Fruit fly (Drosophila melanogaster) whole organism, embryonic: ENCODE data around the gene trus.

Source experiments
- ATbp ChIP-seq: fragments of 200-800 bp; sonication (Bioruptor generic); optimal IDR thresholded peaks from 2 replicates; lab custom pipeline; 2017; ENCODE audit warnings: missing biosample characterization, mild to moderate bottlenecking, missing genetic modification characterization, missing genetic modification reagents
- CG12071 ChIP-seq: fragments of 200-800 bp; sonication (Bioruptor generic); optimal IDR thresholded peaks from 3 replicates; lab custom pipeline; 2018; ENCODE audit warnings: missing biosample characterization, mild to moderate bottlenecking, missing genetic modification characterization
- CG15269 ChIP-seq: fragments of 200-800 bp; sonication (Bioruptor generic); optimal IDR thresholded peaks from 2 replicates; lab custom pipeline; 2018; ENCODE audit warnings: missing biosample characterization, mild to moderate bottlenecking, missing genetic modification characterization, moderate library complexity
- CG15696 ChIP-seq: fragments of 200-800 bp; sonication (Bioruptor generic); optimal IDR thresholded peaks from 2 replicates; lab custom pipeline; 2019; ENCODE audit warnings: missing biosample characterization, mild to moderate bottlenecking, missing genetic modification characterization, moderate library complexity
- CG1603 ChIP-seq: fragments of 200-800 bp; sonication (Bioruptor generic); optimal IDR thresholded peaks from 2 replicates; lab custom pipeline; 2019; ENCODE audit warnings: missing biosample characterization, mild to moderate bottlenecking, missing genetic modification characterization, moderate library complexity
- CG1647 ChIP-seq: fragments of 200-800 bp; sonication (Bioruptor generic); optimal IDR thresholded peaks from 3 replicates; lab custom pipeline; 2016; ENCODE audit warnings: missing biosample characterization, missing genetic modification characterization
- CG16815 ChIP-seq: fragments of 200-800 bp; sonication (Bioruptor generic); optimal IDR thresholded peaks from 3 replicates; lab custom pipeline; 2017; ENCODE audit warnings: missing biosample characterization, mild to moderate bottlenecking, missing genetic modification characterization
- CG17186 ChIP-seq: fragments of 200-800 bp; sonication (Bioruptor generic); optimal IDR thresholded peaks from 3 replicates; lab custom pipeline; 2017; ENCODE audit warnings: missing biosample characterization, missing genetic modification reagents, missing genetic modification characterization
- CG2889 ChIP-seq: fragments of 200-800 bp; sonication (Bioruptor generic); IDR thresholded peaks from 3 replicates; pipeline ENCODE4 v1.3.6; 2022; ENCODE audit warnings: missing biosample characterization, missing genetic modification characterization
- CG30403 ChIP-seq: fragments of 200-800 bp; sonication (Bioruptor generic); optimal IDR thresholded peaks from 3 replicates; lab custom pipeline; 2016; ENCODE audit warnings: missing biosample characterization, missing genetic modification characterization
- CG3065 ChIP-seq: fragments of 200-800 bp; sonication (Bioruptor generic); optimal IDR thresholded peaks from 2 replicates; lab custom pipeline; 2016; ENCODE audit warnings: missing biosample characterization, missing genetic modification characterization
- CG33557 ChIP-seq: fragments of 200-800 bp; sonication (Bioruptor generic); optimal IDR thresholded peaks from 2 replicates; lab custom pipeline; 2019; ENCODE audit warnings: missing biosample characterization, mild to moderate bottlenecking, missing genetic modification characterization, moderate library complexity
- CG3726 ChIP-seq: fragments of 200-800 bp; sonication (Bioruptor generic); IDR thresholded peaks from 3 replicates; pipeline ENCODE4, ENCODE4 v1.3.6; 2022; ENCODE audit warnings: missing biosample characterization, missing genetic modification characterization
- CG42726 ChIP-seq: fragments of 200-800 bp; sonication (Bioruptor generic); IDR thresholded peaks from 2 replicates; pipeline ENCODE4 v1.3.6; 2022; ENCODE audit warnings: missing biosample characterization, missing genetic modification characterization; ENCODE audit not compliant: partially characterized antibody
- CG4730 ChIP-seq: fragments of 200-800 bp; sonication (Bioruptor generic); IDR thresholded peaks from 2 replicates; pipeline ENCODE4 v1.3.6; 2022; ENCODE audit warnings: missing biosample characterization, missing genetic modification characterization
- CG6654 ChIP-seq: fragments of 200-800 bp; sonication (Bioruptor generic); optimal IDR thresholded peaks from 2 replicates; lab custom pipeline; 2017; ENCODE audit warnings: missing biosample characterization, mild to moderate bottlenecking, missing genetic modification characterization
- CG6854 ChIP-seq: fragments of 200-800 bp; sonication (Bioruptor generic); optimal IDR thresholded peaks from 3 replicates; lab custom pipeline; 2017; ENCODE audit warnings: missing biosample characterization, mild to moderate bottlenecking, missing genetic modification characterization
- CG8765 ChIP-seq: fragments of 200-800 bp; sonication (Bioruptor generic); IDR thresholded peaks from 2 replicates; pipeline ENCODE4 v1.3.6; 2022; ENCODE audit warnings: missing biosample characterization, missing genetic modification characterization
- Dp ChIP-seq: fragments of 200-800 bp; sonication (Bioruptor generic); optimal IDR thresholded peaks from 2 replicates; lab custom pipeline; 2018; ENCODE audit warnings: missing biosample characterization, mild to moderate bottlenecking, missing genetic modification characterization, moderate library complexity
- Elba2 ChIP-seq: fragments of 200-800 bp; sonication (Bioruptor generic); optimal IDR thresholded peaks from 3 replicates; lab custom pipeline; 2016; ENCODE audit warnings: missing biosample characterization, missing genetic modification characterization
- HLH3B ChIP-seq: fragments of 200-800 bp; sonication (Bioruptor generic); IDR thresholded peaks from 2 replicates; pipeline ENCODE4 v1.3.6; 2022; ENCODE audit warnings: missing biosample characterization, missing genetic modification characterization
- HmgZ ChIP-seq: fragments of 200-800 bp; sonication (Bioruptor generic); optimal IDR thresholded peaks from 2 replicates; lab custom pipeline; 2018; ENCODE audit warnings: missing biosample characterization, mild to moderate bottlenecking, missing genetic modification characterization
- Kr ChIP-seq: fragments of 200-800 bp; sonication (Bioruptor generic); optimal IDR thresholded peaks from 2 replicates; lab custom pipeline; 2017; ENCODE audit warnings: missing biosample characterization, mild to moderate bottlenecking, missing genetic modification characterization
- MTF-1 ChIP-seq: fragments of 200-800 bp; sonication (Bioruptor generic); optimal IDR thresholded peaks from 2 replicates; lab custom pipeline; 2018; ENCODE audit warnings: missing biosample characterization, mild to moderate bottlenecking, missing genetic modification characterization, borderline replicate concordance
- NC2β ChIP-seq: fragments of 200-800 bp; sonication (Bioruptor generic); optimal IDR thresholded peaks from 2 replicates; lab custom pipeline; 2016; ENCODE audit warnings: missing biosample characterization, missing genetic modification characterization
- Nf-YB ChIP-seq: fragments of 200-800 bp; sonication (Bioruptor generic); optimal IDR thresholded peaks from 3 replicates; lab custom pipeline; 2019; ENCODE audit warnings: missing biosample characterization, mild to moderate bottlenecking, missing genetic modification characterization, moderate library complexity
- Rfx ChIP-seq: fragments of 200-800 bp; sonication (Bioruptor generic); IDR thresholded peaks from 2 replicates; pipeline ENCODE4 v1.3.6; 2022; ENCODE audit warnings: missing biosample characterization, missing genetic modification characterization
- Six4 ChIP-seq: fragments of 200-800 bp; sonication (Bioruptor generic); optimal IDR thresholded peaks from 2 replicates; lab custom pipeline; 2016; ENCODE audit warnings: missing biosample characterization, missing genetic modification characterization
- Sox100B ChIP-seq: fragments of 200-800 bp; sonication (Bioruptor generic); optimal IDR thresholded peaks from 3 replicates; lab custom pipeline; 2018; ENCODE audit warnings: missing biosample characterization, mild to moderate bottlenecking, missing genetic modification characterization
- btn ChIP-seq: fragments of 200-800 bp; sonication (Bioruptor generic); optimal IDR thresholded peaks from 2 replicates; lab custom pipeline; 2016; ENCODE audit warnings: missing biosample characterization, missing genetic modification characterization
- cwo ChIP-seq: fragments of 200-800 bp; sonication (Bioruptor generic); optimal IDR thresholded peaks from 3 replicates; lab custom pipeline; 2017; ENCODE audit warnings: missing biosample characterization, missing genetic modification characterization, mild to moderate bottlenecking, moderate library complexity, missing genetic modification reagents
- da ChIP-seq: fragments of 200-800 bp; sonication (Bioruptor generic); optimal IDR thresholded peaks from 2 replicates; lab custom pipeline; 2016; ENCODE audit warnings: missing biosample characterization, missing genetic modification characterization
- dati ChIP-seq: fragments of 200-800 bp; sonication (Bioruptor generic); IDR thresholded peaks from 2 replicates; pipeline ENCODE4 v1.3.6; 2022; ENCODE audit warnings: missing biosample characterization, missing genetic modification characterization
- dm ChIP-seq: fragments of 200-800 bp; sonication (Bioruptor generic); optimal IDR thresholded peaks from 3 replicates; lab custom pipeline; 2016; ENCODE audit warnings: missing biosample characterization, missing genetic modification characterization
- esg ChIP-seq: fragments of 200-800 bp; sonication (Bioruptor generic); conservative IDR thresholded peaks from 2 replicates; pipeline ENCODE4 v1.3.6; 2022; ENCODE audit warnings: missing biosample characterization, missing genetic modification characterization
- ewg ChIP-seq: fragments of 200-800 bp; sonication (Bioruptor generic); optimal IDR thresholded peaks from 3 replicates; lab custom pipeline; 2017; ENCODE audit warnings: mild to moderate bottlenecking, missing biosample characterization, missing genetic modification reagents, missing genetic modification characterization
- grn ChIP-seq: fragments of 200-800 bp; sonication (Bioruptor generic); optimal IDR thresholded peaks from 3 replicates; lab custom pipeline; 2017; ENCODE audit warnings: missing biosample characterization, missing genetic modification characterization
- gsb ChIP-seq: fragments of 200-800 bp; sonication (Bioruptor generic); IDR thresholded peaks from 2 replicates; pipeline ENCODE4 v1.3.6; 2022; ENCODE audit warnings: missing biosample characterization, missing genetic modification characterization
- insv ChIP-seq, 2 experiments: fragments of 200-800 bp; sonication (Bioruptor generic); optimal IDR thresholded peaks; 3 replicates each; lab custom pipeline; 2016 to 2018; ENCODE audit warnings: missing biosample characterization in 2 of 2, missing genetic modification characterization in 2 of 2
- luna ChIP-seq: fragments of 200-800 bp; sonication (Bioruptor generic); optimal IDR thresholded peaks from 2 replicates; lab custom pipeline; 2016; ENCODE audit warnings: missing biosample characterization, missing genetic modification characterization
- mirr ChIP-seq: fragments of 200-800 bp; sonication (Bioruptor generic); optimal IDR thresholded peaks from 3 replicates; lab custom pipeline; 2018; ENCODE audit warnings: missing biosample characterization, mild to moderate bottlenecking, missing genetic modification characterization
- mld ChIP-seq: fragments of 200-800 bp; sonication (Bioruptor generic); IDR thresholded peaks from 3 replicates; pipeline ENCODE4 v1.3.6; 2022; ENCODE audit warnings: missing biosample characterization, missing genetic modification characterization; ENCODE audit not compliant: partially characterized antibody
- pfk ChIP-seq: fragments of 200-800 bp; sonication (Bioruptor generic); optimal IDR thresholded peaks from 2 replicates; lab custom pipeline; 2018; ENCODE audit warnings: missing biosample characterization, mild to moderate bottlenecking, missing genetic modification characterization, moderate library complexity
- pho ChIP-seq: fragments of 200-800 bp; sonication (Bioruptor generic); optimal IDR thresholded peaks from 2 replicates; lab custom pipeline; 2016; ENCODE audit warnings: missing biosample characterization, missing genetic modification characterization
- rib ChIP-seq: fragments of 200-800 bp; sonication (Bioruptor generic); IDR thresholded peaks from 2 replicates; pipeline ENCODE4 v1.3.6; 2022; ENCODE audit warnings: missing biosample characterization, missing genetic modification characterization
- sens-2 ChIP-seq: fragments of 200-800 bp; sonication (Bioruptor generic); IDR thresholded peaks from 2 replicates; pipeline ENCODE4 v1.3.6; 2022; ENCODE audit warnings: missing biosample characterization, missing genetic modification characterization
- slp2 ChIP-seq: fragments of 200-800 bp; sonication (Bioruptor generic); optimal IDR thresholded peaks from 2 replicates; lab custom pipeline; 2016; ENCODE audit warnings: missing biosample characterization, missing genetic modification characterization
- ssp ChIP-seq: fragments of 200-800 bp; sonication (Bioruptor generic); IDR thresholded peaks from 2 replicates; pipeline ENCODE4 v1.3.6; 2022; ENCODE audit warnings: missing biosample characterization, missing genetic modification characterization
- tx ChIP-seq: fragments of 200-800 bp; sonication (Bioruptor generic); optimal IDR thresholded peaks from 2 replicates; lab custom pipeline; 2016; ENCODE audit warnings: missing biosample characterization, missing genetic modification characterization
- usp ChIP-seq: fragments of >200 bp; optimal IDR thresholded peaks from 2 replicates; lab custom pipeline; 2017; ENCODE audit warnings: missing biosample characterization, missing genetic modification characterization
- zen ChIP-seq: fragments of 200-800 bp; sonication (Bioruptor generic); optimal IDR thresholded peaks from 3 replicates; lab custom pipeline; 2018; ENCODE audit warnings: missing biosample characterization, mild to moderate bottlenecking, missing genetic modification characterization, moderate library complexity
- zen2 ChIP-seq: fragments of 200-800 bp; sonication (Bioruptor generic); IDR thresholded peaks from 3 replicates; pipeline ENCODE4 v1.3.6; 2022; ENCODE audit warnings: missing biosample characterization, missing genetic modification characterization; ENCODE audit not compliant: partially characterized antibody

trus gene

dm6 chr3R:12431030-12431489 lies 25.3 kb upstream of the trus start, which contains the start of gene Prosalpha2 (continued):
- TF ChIP-seq CG42726 (GFP tag; lab: Robert Waterston, UW), result no peak
- 0 out of 2 replicates have a peak, but pooled peaks have one; percentile 21 for TF ChIP-seq Rfx (GFP tag; lab: Robert Waterston, UW)
- no peak for TF ChIP-seq CG3065
- no peak for TF ChIP-seq CG16815
- TF ChIP-seq CG30403 (GFP tag; lab: Kevin White, UChicago), result no peak
- TF ChIP-seq zen2 (GFP tag; lab: Robert Waterston, UW), result no peak
- TF ChIP-seq Dp (GFP tag; lab: Kevin White, UChicago), result peak; percentile 55
- no peak for TF ChIP-seq CG4730
- no peak for TF ChIP-seq ewg (GFP tag; lab: Kevin White, UChicago)
- no peak for TF ChIP-seq gsb (GFP tag; lab: Robert Waterston, UW)
- no peak for TF ChIP-seq btn (GFP tag; lab: Kevin White, UChicago)
- TF ChIP-seq Kr (GFP tag; lab: Kevin White, UChicago), result no peak
- no peak for TF ChIP-seq HLH3B (GFP tag; lab: Robert Waterston, UW)
- TF ChIP-seq rib, result no peak
- TF ChIP-seq dati (GFP tag; lab: Robert Waterston, UW), result no peak
- no peak for TF ChIP-seq pho (GFP tag; lab: Kevin White, UChicago)
- no peak for TF ChIP-seq mirr (GFP tag; lab: Kevin White, UChicago)
- TF ChIP-seq da, result no peak
- TF ChIP-seq CG15269, result no peak
- TF ChIP-seq tx, result no peak
- no peak for TF ChIP-seq NC2β
- TF ChIP-seq CG3726 (GFP tag; lab: Robert Waterston, UW), result no peak
- no peak for TF ChIP-seq cwo (GFP tag; lab: Kevin White, UChicago)
- no peak for TF ChIP-seq CG2889
- no peak for TF ChIP-seq CG17186 (GFP tag; lab: Kevin White, UChicago)
- no peak for TF ChIP-seq mld (GFP tag; lab: Robert Waterston, UW)
- peak; percentile 72 for TF ChIP-seq Elba2 (GFP tag; lab: Kevin White, UChicago)
- no peak for TF ChIP-seq CG8765 (GFP tag; lab: Robert Waterston, UW)
- peak in 1 of 2 experiments; percentile 31 for TF ChIP-seq insv (GFP tag; optimal IDR thresholded peaks at IDR 0.05; lab: Kevin White, UChicago)
- no peak for TF ChIP-seq pfk (GFP tag; lab: Kevin White, UChicago)
- TF ChIP-seq CG33557 (GFP tag; lab: Kevin White, UChicago), result no peak
- no peak for TF ChIP-seq Sox100B
- TF ChIP-seq zen (tag; lab: Kevin White, UChicago), result no peak
- peak; percentile 13 for TF ChIP-seq HmgZ (tag; lab: Kevin White, UChicago)
- no peak for TF ChIP-seq CG6854
- no peak for TF ChIP-seq esg (GFP tag; lab: Robert Waterston, UW)
- TF ChIP-seq luna, result no peak
- TF ChIP-seq Nf-YB, result no peak
- TF ChIP-seq sens-2, result no peak
- no peak for TF ChIP-seq slp2 (GFP tag; lab: Kevin White, UChicago)
- no peak for TF ChIP-seq CG6654 (GFP tag; lab: Kevin White, UChicago)
- TF ChIP-seq CG12071 (GFP tag; lab: Kevin White, UChicago), result no peak
- no peak for TF ChIP-seq MTF-1 (GFP tag; lab: Kevin White, UChicago)
- peak; percentile 55 for TF ChIP-seq CG1603 (tag; lab: Kevin White, UChicago)
- no peak for TF ChIP-seq CG15696 (tag; lab: Kevin White, UChicago)
- no peak for TF ChIP-seq ATbp (GFP tag; lab: Kevin White, UChicago)
- no peak for TF ChIP-seq dm
- no peak for TF ChIP-seq CG1647 (GFP tag; lab: Kevin White, UChicago)
- no peak for TF ChIP-seq usp
- no peak for TF ChIP-seq grn (GFP tag; lab: Kevin White, UChicago)
- no peak for TF ChIP-seq Six4
- peak; percentile 38 for TF ChIP-seq ssp (GFP tag; lab: Robert Waterston, UW)
